Worm (Caenorhabditis elegans) whole organism, late embryonic: ENCODE data around the gene F01F1.11.

Experiments used
- C08G9.2 ChIP-seq: sonication (generic microtip); optimal IDR thresholded peaks from 2 replicates; lab custom pipeline; 2016; ENCODE audit warnings: mild to moderate bottlenecking, missing genetic modification characterization, moderate library complexity, missing compliant biosample characterization
- C38D4.7 ChIP-seq: fragments of 200-800 bp; sonication (Bioruptor generic); optimal IDR thresholded peaks from 2 replicates; lab custom pipeline; 2018; ENCODE audit warnings: mild to moderate bottlenecking, missing genetic modification characterization, moderate library complexity, missing compliant biosample characterization
- K02D7.2 ChIP-seq: sonication (generic microtip); optimal IDR thresholded peaks from 2 replicates; lab custom pipeline; 2017; ENCODE audit warnings: mild to moderate bottlenecking, missing genetic modification characterization, missing compliant biosample characterization
- T23F11.4 ChIP-seq: fragments of 200-800 bp; sonication (Bioruptor generic); optimal IDR thresholded peaks from 2 replicates; lab custom pipeline; 2018; ENCODE audit warnings: mild to moderate bottlenecking, missing genetic modification characterization, missing compliant biosample characterization
- Y22D7AL.16 ChIP-seq: sonication (generic microtip); optimal IDR thresholded peaks from 2 replicates; lab custom pipeline; 2016; ENCODE audit warnings: missing genetic modification characterization, missing compliant biosample characterization
- ahr-1 ChIP-seq: sonication (generic microtip); optimal IDR thresholded peaks from 2 replicates; lab custom pipeline; 2016; ENCODE audit warnings: missing genetic modification characterization, missing compliant biosample characterization
- ama-1 ChIP-seq: fragments of 150-350 bp; optimal IDR thresholded peaks from 2 replicates; lab custom pipeline; 2014
- ceh-14 ChIP-seq: sonication (generic microtip); optimal IDR thresholded peaks from 2 replicates; lab custom pipeline; 2016; ENCODE audit warnings: missing genotype, missing genetic modification characterization, missing compliant biosample characterization
- ceh-22 ChIP-seq: sonication (generic microtip); optimal IDR thresholded peaks from 2 replicates; lab custom pipeline; 2017; ENCODE audit warnings: missing biosample characterization, missing genetic modification characterization
- ceh-45 ChIP-seq: fragments of 200-800 bp; sonication (Bioruptor generic); IDR thresholded peaks from 2 replicates; pipeline ENCODE4 v1.3.6; 2022; ENCODE audit warnings: missing genetic modification reagents, missing genetic modification characterization, missing compliant biosample characterization
- ceh-48 ChIP-seq: sonication (generic microtip); optimal IDR thresholded peaks from 2 replicates; lab custom pipeline; 2016; ENCODE audit warnings: missing genetic modification characterization, inconsistent platforms, missing compliant biosample characterization
- ceh-6 ChIP-seq: fragments of 200-800 bp; sonication (Bioruptor generic); optimal IDR thresholded peaks from 2 replicates; lab custom pipeline; 2018; ENCODE audit warnings: mild to moderate bottlenecking, missing genetic modification characterization, missing compliant biosample characterization
- ceh-9 ChIP-seq: sonication (generic microtip); optimal IDR thresholded peaks from 2 replicates; lab custom pipeline; 2016; ENCODE audit warnings: mild to moderate bottlenecking, missing genetic modification characterization, inconsistent platforms, missing compliant biosample characterization
- dve-1 ChIP-seq: sonication (generic microtip); optimal IDR thresholded peaks from 2 replicates; lab custom pipeline; 2017; ENCODE audit warnings: antibody characterized with exemption, mild to moderate bottlenecking, missing genetic modification characterization, missing compliant biosample characterization
- elt-2 ChIP-seq: sonication (generic microtip); optimal IDR thresholded peaks from 2 replicates; lab custom pipeline; 2016; ENCODE audit warnings: missing genetic modification reagents, missing genetic modification characterization, missing compliant biosample characterization
- ets-4 ChIP-seq: sonication (generic microtip); optimal IDR thresholded peaks from 2 replicates; lab custom pipeline; 2016; ENCODE audit warnings: missing genetic modification characterization, missing compliant biosample characterization
- fax-1 ChIP-seq: sonication (generic microtip); optimal IDR thresholded peaks from 2 replicates; lab custom pipeline; 2016; ENCODE audit warnings: missing genotype, missing genetic modification characterization, missing compliant biosample characterization
- fkh-10 ChIP-seq: fragments of 150-350 bp; optimal IDR thresholded peaks from 2 replicates; lab custom pipeline; 2014; ENCODE audit warnings: missing biosample characterization, missing genetic modification reagents, missing genetic modification characterization
- fkh-6 ChIP-seq: sonication (generic microtip); optimal IDR thresholded peaks from 2 replicates; lab custom pipeline; 2016; ENCODE audit warnings: missing genetic modification characterization, missing compliant biosample characterization
- gmeb-2 ChIP-seq: sonication (generic microtip); optimal IDR thresholded peaks from 2 replicates; lab custom pipeline; 2016; ENCODE audit warnings: missing genetic modification characterization, inconsistent platforms, missing compliant biosample characterization
- hlh-6 ChIP-seq: sonication (generic microtip); optimal IDR thresholded peaks from 2 replicates; lab custom pipeline; 2016; ENCODE audit warnings: missing genotype, missing genetic modification characterization, missing compliant biosample characterization
- lin-11 ChIP-seq: fragments of 200-800 bp; sonication (Bioruptor generic); optimal IDR thresholded peaks from 2 replicates; lab custom pipeline; 2018; ENCODE audit warnings: mild to moderate bottlenecking, missing genetic modification characterization, missing compliant biosample characterization
- mec-3 ChIP-seq: sonication (generic microtip); optimal IDR thresholded peaks from 2 replicates; lab custom pipeline; 2016; ENCODE audit warnings: borderline replicate concordance, missing genetic modification characterization, missing compliant biosample characterization
- nfya-1 ChIP-seq: sonication (generic microtip); optimal IDR thresholded peaks from 2 replicates; lab custom pipeline; 2017; ENCODE audit warnings: missing genetic modification characterization, mild to moderate bottlenecking, missing compliant biosample characterization, antibody characterized with exemption, moderate library complexity
- nhr-11 ChIP-seq: fragments of 150-350 bp; optimal IDR thresholded peaks from 2 replicates; lab custom pipeline; 2014; ENCODE audit warnings: missing biosample characterization, missing genetic modification characterization
- nhr-232 ChIP-seq: sonication (generic microtip); optimal IDR thresholded peaks from 2 replicates; lab custom pipeline; 2016; ENCODE audit warnings: missing genetic modification characterization, missing compliant biosample characterization
- pag-3 ChIP-seq: sonication (generic microtip); optimal IDR thresholded peaks from 2 replicates; lab custom pipeline; 2016; ENCODE audit warnings: missing compliant biosample characterization, missing genetic modification characterization, borderline replicate concordance
- pha-2 ChIP-seq: sonication (generic microtip); optimal IDR thresholded peaks from 2 replicates; lab custom pipeline; 2017; ENCODE audit warnings: mild to moderate bottlenecking, missing genetic modification characterization, missing compliant biosample characterization
- rnt-1 ChIP-seq: sonication (generic microtip); optimal IDR thresholded peaks from 2 replicates; lab custom pipeline; 2016; ENCODE audit warnings: missing genetic modification characterization, missing compliant biosample characterization
- sox-2 ChIP-seq: fragments of 200-800 bp; sonication (Bioruptor generic); IDR thresholded peaks from 2 replicates; pipeline ENCODE4 v1.3.6; 2022; ENCODE audit warnings: missing genetic modification reagents, missing genetic modification characterization, missing compliant biosample characterization
- sox-4 ChIP-seq: sonication (generic microtip); optimal IDR thresholded peaks from 2 replicates; lab custom pipeline; 2017; ENCODE audit warnings: mild to moderate bottlenecking, missing genetic modification characterization, inconsistent platforms, missing compliant biosample characterization
- ttx-3 ChIP-seq: sonication (generic microtip); optimal IDR thresholded peaks from 2 replicates; lab custom pipeline; 2016; ENCODE audit warnings: missing genetic modification reagents, missing genetic modification characterization, missing compliant biosample characterization
- unc-3 ChIP-seq, 2 experiments: fragments of 200-800 bp in 1 of 2; sonication (Bioruptor generic) in 1 of 2; sonication (generic microtip) in 1 of 2; conservative IDR thresholded peaks in 1 of 2; optimal IDR thresholded peaks in 1 of 2; 2 replicates each; pipeline versions ENCODE4 v1.3.6 to Lab custom; 2016 to 2022; ENCODE audit warnings: missing compliant biosample characterization in 2 of 2, missing genetic modification characterization in 2 of 2, missing genetic modification reagents in 1 of 2
- unc-42 ChIP-seq: sonication (generic microtip); optimal IDR thresholded peaks from 2 replicates; lab custom pipeline; 2016; ENCODE audit warnings: missing genotype, missing genetic modification characterization, missing compliant biosample characterization
- unc-55 ChIP-seq: sonication (generic microtip); optimal IDR thresholded peaks from 2 replicates; lab custom pipeline; 2017; ENCODE audit warnings: missing biosample characterization, missing genetic modification reagents, missing genetic modification characterization
- unc-86 ChIP-seq: sonication (generic microtip); optimal IDR thresholded peaks from 2 replicates; lab custom pipeline; 2016; ENCODE audit warnings: missing genetic modification characterization, missing compliant biosample characterization
- zip-5 ChIP-seq: sonication (generic microtip); optimal IDR thresholded peaks from 2 replicates; lab custom pipeline; 2016; ENCODE audit warnings: missing genetic modification characterization, missing compliant biosample characterization

The F01F1.11 gene

DNA sequence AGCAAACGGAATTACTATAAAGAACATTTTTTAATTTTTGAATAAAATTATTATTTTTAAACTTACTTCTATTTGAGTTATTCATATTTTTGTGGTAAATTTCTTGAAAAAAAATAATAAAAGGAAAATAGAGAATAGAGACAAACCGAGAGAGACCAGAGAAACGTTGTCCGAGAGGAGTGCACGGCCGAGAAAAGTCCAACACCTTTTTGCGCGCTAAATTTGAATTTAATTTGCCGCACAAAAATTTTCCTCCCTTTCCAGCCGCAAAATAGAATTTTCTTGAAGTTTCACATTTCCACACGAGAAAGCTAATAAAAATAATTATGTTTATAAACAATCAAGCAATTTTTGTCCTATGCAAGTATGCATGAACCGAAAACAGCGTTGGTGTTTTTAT, at the start of gene F01F1.11, which contains the start of gene F01F1.3 (continued):
- no peak for TF ChIP-seq ceh-48 (tag; lab: Kevin White, UChicago)
- no peak for TF ChIP-seq K02D7.2
- TF ChIP-seq mec-3 (tag; lab: Kevin White, UChicago) = no peak
- no peak for TF ChIP-seq sox-4 (tag; lab: Kevin White, UChicago)
- no peak for TF ChIP-seq Y22D7AL.16
- TF ChIP-seq fkh-10 = no peak
- peak; percentile 53 for TF ChIP-seq fax-1
- no peak for TF ChIP-seq hlh-6
- TF ChIP-seq pag-3 = no peak
- no peak for TF ChIP-seq ceh-6 (GFP tag; lab: Kevin White, UChicago)
- TF ChIP-seq ama-1 (lab: Kevin White, UChicago) = no peak
- no peak for TF ChIP-seq pha-2
- TF ChIP-seq ceh-45 (GFP tag; lab: Robert Waterston, UW) = no peak
- no peak for TF ChIP-seq ceh-22
- peak; percentile 86 for TF ChIP-seq C08G9.2 (tag; lab: Kevin White, UChicago)

DNA sequence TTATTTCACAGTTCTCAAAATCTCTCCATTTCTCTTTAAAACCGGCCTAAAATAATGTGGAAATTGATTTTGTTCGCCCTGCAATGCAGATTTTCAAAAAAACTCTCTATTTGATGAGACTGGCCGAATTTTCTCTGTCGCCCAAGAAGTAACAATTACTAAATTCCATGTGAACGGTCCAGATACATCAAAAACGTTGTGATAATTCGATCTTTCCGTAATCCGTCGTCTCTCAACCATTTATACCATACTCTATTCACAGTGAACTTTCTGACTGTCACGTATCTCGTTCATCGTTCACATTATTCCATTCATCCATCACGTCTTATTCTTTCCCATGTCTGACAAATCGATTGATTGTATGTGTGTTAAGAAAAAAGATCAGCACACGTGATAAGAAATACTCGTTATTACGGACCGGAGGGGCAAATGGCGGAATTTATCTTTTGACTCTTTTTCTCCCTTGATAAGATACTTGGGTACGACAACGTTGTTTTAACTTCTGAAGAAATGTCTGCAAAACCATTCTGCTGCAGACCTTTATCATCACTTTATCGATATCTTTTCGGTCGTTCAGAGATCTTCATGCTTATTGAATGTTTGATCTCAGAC, 49.5 kb upstream of the F01F1.11 start:
- peak; percentile 14 for TF ChIP-seq elt-2 (tag; lab: Kevin White, UChicago)
- no peak for TF ChIP-seq sox-4 (tag; lab: Kevin White, UChicago)
- TF ChIP-seq ttx-3 (tag; lab: Kevin White, UChicago) = no peak

DNA sequence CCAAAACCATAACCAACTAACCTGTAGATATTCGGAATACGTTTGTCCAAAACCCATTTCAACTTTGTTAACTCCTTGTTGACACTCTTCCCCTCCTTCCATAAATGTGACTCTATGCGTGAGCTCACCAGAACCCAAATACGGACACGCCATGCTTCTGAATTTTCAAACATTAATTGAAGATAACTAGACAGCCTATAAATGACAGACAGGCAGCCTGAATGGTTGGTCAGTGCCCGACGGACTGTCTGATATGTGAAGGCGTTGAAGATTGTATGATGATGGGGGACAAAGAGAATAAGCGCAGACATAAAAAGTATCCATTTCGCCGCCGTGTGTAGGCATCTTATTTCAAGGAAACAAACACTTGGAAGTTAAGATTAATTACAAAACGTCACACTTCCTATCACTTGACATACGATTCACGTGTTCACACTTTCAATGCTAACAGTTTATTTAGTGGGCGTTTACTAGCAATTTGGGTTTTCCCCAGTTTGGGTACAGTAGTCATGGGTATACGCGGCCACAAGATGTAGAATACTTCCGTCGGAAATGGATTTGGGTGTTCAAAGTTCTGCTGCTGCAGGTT, 48.2 kb upstream of the F01F1.11 start, which contains the start of the genes tdo-2 and C28H8.2:
TSS of gene tdo-2 (minus strand) at position 157 of the 589 bp plus-strand sequence.
TSS of gene C28H8.2 (plus strand) at position 524 of the 589 bp plus-strand sequence.
- no peak for TF ChIP-seq elt-2 (tag; lab: Kevin White, UChicago)
- no peak for TF ChIP-seq fax-1
- no peak for TF ChIP-seq unc-86 (tag; lab: Kevin White, UChicago)
- TF ChIP-seq sox-2 (GFP tag; lab: Robert Waterston, UW) = no peak
- TF ChIP-seq ceh-9 (tag; lab: Kevin White, UChicago) = no peak
- TF ChIP-seq unc-42 (tag; lab: Kevin White, UChicago) = no peak
- TF ChIP-seq ceh-14 (tag; lab: Kevin White, UChicago) = no peak
- no peak for TF ChIP-seq ets-4 (tag; lab: Kevin White, UChicago)
- no peak for TF ChIP-seq unc-3 (GFP tag; conservative IDR thresholded peaks at IDR 0.05; lab: Robert Waterston, UW)
- no peak for TF ChIP-seq unc-3 (tag; optimal IDR thresholded peaks at IDR 0.05; lab: Kevin White, UChicago)
- TF ChIP-seq dve-1 (tag; lab: Kevin White, UChicago) = no peak
- no peak for TF ChIP-seq rnt-1 (tag; lab: Kevin White, UChicago)
- no peak for TF ChIP-seq Y22D7AL.16
- TF ChIP-seq ama-1 (lab: Kevin White, UChicago) = no peak
- TF ChIP-seq ahr-1 (tag; lab: Kevin White, UChicago) = no peak
- TF ChIP-seq nfya-1 = no peak
- no peak for TF ChIP-seq nhr-11 (tag; lab: Kevin White, UChicago)
- no peak for TF ChIP-seq nhr-232 (tag; lab: Kevin White, UChicago)
- TF ChIP-seq mec-3 (tag; lab: Kevin White, UChicago) = no peak

DNA sequence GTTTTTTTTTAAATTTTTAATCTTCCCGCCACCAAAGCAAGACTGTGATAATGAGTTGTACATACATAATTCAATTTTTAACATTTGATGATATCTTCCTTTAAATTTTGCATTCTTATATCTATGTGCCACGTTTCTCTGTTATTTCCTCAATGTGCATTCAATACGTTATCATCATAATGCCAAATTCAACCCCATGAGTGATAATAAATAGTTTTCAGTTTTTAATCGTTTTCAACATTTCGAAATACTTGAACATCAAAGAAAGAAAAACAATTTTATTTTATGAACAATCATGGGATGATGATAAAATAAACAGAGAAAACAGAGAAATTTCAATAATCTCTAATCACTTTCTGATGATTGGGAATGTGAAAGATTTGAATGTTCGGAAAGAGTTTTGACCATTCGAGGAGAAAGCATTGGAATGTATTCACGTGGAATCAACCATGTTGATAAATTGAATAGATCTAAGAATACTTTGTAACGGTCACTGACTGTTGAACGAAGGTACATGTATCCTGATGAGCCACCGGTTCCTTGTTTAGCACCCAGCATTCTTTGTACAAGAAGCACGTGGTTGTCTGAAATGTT, 45.8 kb upstream of the F01F1.11 start:
- TF ChIP-seq zip-5 (tag; lab: Kevin White, UChicago) = no peak
- no peak for TF ChIP-seq fkh-6 (tag; lab: Kevin White, UChicago)
- peak; percentile 23 for TF ChIP-seq elt-2 (tag; lab: Kevin White, UChicago)
- TF ChIP-seq, all 69 proteins: peak for 1

DNA sequence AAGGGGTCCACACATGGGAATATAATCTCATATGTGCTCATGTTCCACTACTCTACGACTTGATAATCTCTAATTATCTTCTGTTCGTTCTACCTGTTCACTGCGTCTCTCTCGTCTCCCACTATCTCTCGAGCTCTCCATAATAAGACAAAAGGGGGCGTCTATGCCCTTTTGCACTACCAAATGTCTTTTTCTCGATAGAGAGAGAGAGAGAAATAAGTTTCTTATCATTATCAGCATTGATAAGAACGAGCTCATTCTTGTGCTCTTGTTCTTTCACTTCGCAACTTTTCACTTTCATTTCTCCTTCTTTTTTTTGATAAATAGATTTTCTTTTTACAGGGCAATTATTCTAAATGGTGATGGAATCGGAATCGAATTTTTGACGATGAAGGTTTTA, 44.2 kb upstream of the F01F1.11 start:
- TF ChIP-seq gmeb-2 = no peak
- TF ChIP-seq C38D4.7 (GFP tag; lab: Kevin White, UChicago) = no peak
- TF ChIP-seq lin-11 (tag; lab: Kevin White, UChicago) = no peak
- TF ChIP-seq rnt-1 (tag; lab: Kevin White, UChicago) = no peak
- peak; percentile 94 for TF ChIP-seq elt-2 (tag; lab: Kevin White, UChicago)
- no peak for TF ChIP-seq unc-55
- no peak for TF ChIP-seq ceh-45 (GFP tag; lab: Robert Waterston, UW)
- TF ChIP-seq T23F11.4 = no peak
